Worm (Caenorhabditis elegans) whole organism, mixed stage, embryonic: ENCODE data around the gene pqn-2.

Experiments
- M03D4.4 ChIP-seq: sonication (generic microtip); optimal IDR thresholded peaks from 2 replicates; lab custom pipeline; 2017; ENCODE audit warnings: mild to moderate bottlenecking, missing genetic modification characterization, missing compliant biosample characterization
- bed-3 ChIP-seq: fragments of 200-800 bp; sonication (Bioruptor generic); optimal IDR thresholded peaks from 3 replicates; lab custom pipeline; 2018; ENCODE audit warnings: mild to moderate bottlenecking, missing genetic modification characterization, moderate library complexity, missing compliant biosample characterization
- blmp-1 ChIP-seq: fragments of 150-350 bp; optimal IDR thresholded peaks from 2 replicates; lab custom pipeline; 2014; ENCODE audit warnings: missing biosample characterization, missing genetic modification characterization
- ceh-39 ChIP-seq: fragments of 150-350 bp; optimal IDR thresholded peaks from 2 replicates; lab custom pipeline; 2014; ENCODE audit warnings: missing biosample characterization, missing genetic modification characterization
- ceh-43 ChIP-seq: fragments of 200-800 bp; sonication (Bioruptor generic); optimal IDR thresholded peaks from 2 replicates; lab custom pipeline; 2018; ENCODE audit warnings: mild to moderate bottlenecking, missing genetic modification characterization, moderate library complexity, missing compliant biosample characterization
- ceh-83 ChIP-seq: fragments of 200-800 bp; sonication (Bioruptor generic); optimal IDR thresholded peaks from 2 replicates; lab custom pipeline; 2018; ENCODE audit warnings: mild to moderate bottlenecking, missing genetic modification characterization, missing compliant biosample characterization
- ces-1 ChIP-seq: fragments of 150-350 bp; optimal IDR thresholded peaks from 2 replicates; lab custom pipeline; 2014; ENCODE audit warnings: missing biosample characterization, missing genetic modification reagents, missing genetic modification characterization
- cnd-1 ChIP-seq: fragments of 200-800 bp; sonication (Bioruptor generic); optimal IDR thresholded peaks from 2 replicates; lab custom pipeline; 2018; ENCODE audit warnings: mild to moderate bottlenecking, missing genetic modification characterization, missing compliant biosample characterization
- elt-1 ChIP-seq: sonication (generic microtip); optimal IDR thresholded peaks from 2 replicates; lab custom pipeline; 2017; ENCODE audit warnings: missing genetic modification characterization, mild to moderate bottlenecking, missing compliant biosample characterization, antibody characterized with exemption, moderate library complexity, borderline replicate concordance; ENCODE audit not compliant: insufficient read depth
- elt-3 ChIP-seq: fragments of 150-350 bp; optimal IDR thresholded peaks from 2 replicates; lab custom pipeline; 2014; ENCODE audit warnings: missing biosample characterization, missing genetic modification characterization
- flh-1 ChIP-seq: fragments of 200-800 bp; sonication (Bioruptor generic); optimal IDR thresholded peaks from 2 replicates; lab custom pipeline; 2018; ENCODE audit warnings: mild to moderate bottlenecking, missing genetic modification characterization, moderate library complexity, missing compliant biosample characterization
- ham-2 ChIP-seq: fragments of 200-800 bp; sonication (Bioruptor generic); optimal IDR thresholded peaks from 2 replicates; lab custom pipeline; 2018; ENCODE audit warnings: mild to moderate bottlenecking, missing genetic modification characterization, missing compliant biosample characterization
- hlh-1 ChIP-seq: fragments of 150-350 bp; optimal IDR thresholded peaks from 2 replicates; lab custom pipeline; 2014; ENCODE audit warnings: missing biosample characterization, missing genetic modification reagents, missing genetic modification characterization
- lin-13 ChIP-seq: fragments of 150-350 bp; optimal IDR thresholded peaks from 2 replicates; lab custom pipeline; 2014; ENCODE audit warnings: missing biosample characterization, missing genetic modification characterization
- lin-32 ChIP-seq: fragments of 200-800 bp; sonication (Bioruptor generic); optimal IDR thresholded peaks from 2 replicates; lab custom pipeline; 2018; ENCODE audit warnings: mild to moderate bottlenecking, missing genetic modification characterization, missing compliant biosample characterization
- lsy-2 ChIP-seq: fragments of 150-350 bp; optimal IDR thresholded peaks from 2 replicates; lab custom pipeline; 2014; ENCODE audit warnings: missing biosample characterization, missing genetic modification characterization
- mab-5 ChIP-seq: fragments of 150-350 bp; optimal IDR thresholded peaks from 2 replicates; lab custom pipeline; 2014; ENCODE audit warnings: missing biosample characterization, missing genetic modification characterization
- mep-1 ChIP-seq: fragments of 150-350 bp; optimal IDR thresholded peaks from 2 replicates; lab custom pipeline; 2017; ENCODE audit warnings: missing biosample characterization, missing genetic modification reagents, missing genetic modification characterization, inconsistent platforms
- mls-2 ChIP-seq: sonication (generic microtip); optimal IDR thresholded peaks from 2 replicates; lab custom pipeline; 2016; ENCODE audit warnings: mild to moderate bottlenecking, missing genetic modification characterization, moderate library complexity, missing compliant biosample characterization
- nhr-12 ChIP-seq: fragments of 150-350 bp; optimal IDR thresholded peaks from 2 replicates; lab custom pipeline; 2014; ENCODE audit warnings: missing biosample characterization, missing genetic modification characterization
- nhr-237 ChIP-seq: fragments of 150-350 bp; optimal IDR thresholded peaks from 2 replicates; lab custom pipeline; 2014; ENCODE audit warnings: missing biosample characterization, missing genetic modification characterization
- nhr-76 ChIP-seq: sonication (generic microtip); optimal IDR thresholded peaks from 2 replicates; lab custom pipeline; 2017; ENCODE audit warnings: missing biosample characterization, missing genetic modification characterization
- pha-4 ChIP-seq: fragments of 150-350 bp; optimal IDR thresholded peaks from 2 replicates; lab custom pipeline; 2018; ENCODE audit warnings: missing biosample characterization, missing genetic modification reagents, missing genetic modification characterization
- sem-2 ChIP-seq: fragments of 200-800 bp; sonication (Bioruptor generic); optimal IDR thresholded peaks from 2 replicates; lab custom pipeline; 2018; ENCODE audit warnings: mild to moderate bottlenecking, missing genetic modification characterization, missing compliant biosample characterization
- snpc-4 ChIP-seq: fragments of 150-350 bp; optimal IDR thresholded peaks from 2 replicates; lab custom pipeline; 2014; ENCODE audit warnings: missing biosample characterization, missing genetic modification characterization
- sptf-1 ChIP-seq: sonication (generic microtip); optimal IDR thresholded peaks from 2 replicates; lab custom pipeline; 2017; ENCODE audit warnings: mild to moderate bottlenecking, missing genetic modification characterization, moderate library complexity, missing compliant biosample characterization
- tbx-8 ChIP-seq: fragments of 200-800 bp; sonication (Bioruptor generic); optimal IDR thresholded peaks from 2 replicates; lab custom pipeline; 2018; ENCODE audit warnings: mild to moderate bottlenecking, missing genetic modification characterization, moderate library complexity, missing compliant biosample characterization
- unc-120 ChIP-seq: sonication (generic microtip); optimal IDR thresholded peaks from 2 replicates; lab custom pipeline; 2017; ENCODE audit warnings: missing genetic modification characterization, missing compliant biosample characterization; ENCODE audit not compliant: poor library complexity, severe bottlenecking
- unc-39 ChIP-seq: fragments of 150-350 bp; optimal IDR thresholded peaks from 2 replicates; lab custom pipeline; 2014; ENCODE audit warnings: missing biosample characterization, missing genetic modification characterization
- unc-62 ChIP-seq: fragments of 150-350 bp; optimal IDR thresholded peaks from 2 replicates; lab custom pipeline; 2014; ENCODE audit warnings: missing biosample characterization, missing genetic modification reagents, missing genetic modification characterization
- zip-8 ChIP-seq: fragments of 150-350 bp; optimal IDR thresholded peaks from 2 replicates; lab custom pipeline; 2014; ENCODE audit warnings: missing biosample characterization, missing genetic modification characterization
- ztf-11 ChIP-seq: fragments of 150-350 bp; optimal IDR thresholded peaks from 2 replicates; lab custom pipeline; 2014; ENCODE audit warnings: missing biosample characterization, missing genetic modification characterization

Gene pqn-2

ce11 chrV:10371177-10371576 lies 11.1 kb upstream of the pqn-2 start:
- TF ChIP-seq lin-32 (GFP tag; lab: Kevin White, UChicago) (no peak), ceh-39 (tag; lab: Kevin White, UChicago) (no peak), blmp-1 (no peak), M03D4.4 (tag; lab: Kevin White, UChicago) (no peak), sptf-1 (no peak), nhr-237 (tag; lab: Kevin White, UChicago) (no peak), ces-1 (GFP tag; lab: Kevin White, UChicago) (no peak), nhr-12 (tag; lab: Kevin White, UChicago) (no peak), tbx-8 (GFP tag; lab: Kevin White, UChicago) (no peak), mab-5 (tag; lab: Kevin White, UChicago) (no peak), unc-39 (tag; lab: Kevin White, UChicago) (no peak), bed-3 (GFP tag; lab: Kevin White, UChicago) (no peak), elt-3 (tag; lab: Kevin White, UChicago) (no peak), hlh-1 (tag; lab: Kevin White, UChicago) (no peak), nhr-76 (tag; lab: Kevin White, UChicago) (no peak), flh-1 (GFP tag; lab: Kevin White, UChicago) (no peak), cnd-1 (tag; lab: Kevin White, UChicago) (no peak), snpc-4 (tag; lab: Kevin White, UChicago) (no peak)

- TF ChIP-seq ham-2 (no peak), zip-8 (tag; lab: Kevin White, UChicago) (no peak), lsy-2 (tag; lab: Kevin White, UChicago) (no peak), cnd-1 (tag; lab: Kevin White, UChicago) (no peak), lin-13 (tag; lab: Kevin White, UChicago) (no peak)
Measured at ce11 chrV:10371951-10372350, 10.3 kb upstream of the pqn-2 start, which contains the start of gene ugt-49. TSS of gene ugt-49 (plus strand) at chrV:10372321.

DNA sequence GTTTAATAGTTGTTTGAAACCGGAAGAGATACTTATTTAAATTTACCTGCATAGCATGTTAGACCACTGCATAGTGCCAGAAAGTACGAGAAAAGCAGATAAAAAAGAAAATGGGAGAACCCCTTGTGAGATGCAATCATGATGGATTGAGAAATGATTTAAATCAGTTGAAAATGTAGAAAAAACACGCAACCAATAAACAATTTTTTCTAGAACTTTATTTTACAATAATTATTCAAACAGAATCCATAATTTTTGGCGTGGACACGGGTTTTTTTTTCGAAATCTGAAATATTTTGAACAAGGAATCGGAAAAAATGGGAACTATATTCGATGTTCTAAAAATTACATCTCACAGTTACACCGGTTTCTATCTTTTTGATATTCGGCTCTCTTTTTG lies 2.9 kb upstream of the pqn-2 start, which contains the start of gene AC3.12:
TSS of gene AC3.12 (minus strand) at position 101 of the 400 bp plus-strand sequence.
- TF ChIP-seq mep-1 (tag; lab: Kevin White, UChicago): no peak
- no peak for TF ChIP-seq pha-4
- TF ChIP-seq mab-5 (tag; lab: Kevin White, UChicago): no peak
- no peak for TF ChIP-seq M03D4.4 (tag; lab: Kevin White, UChicago)
- no peak for TF ChIP-seq ztf-11 (tag; lab: Kevin White, UChicago)
- no peak for TF ChIP-seq ceh-83 (GFP tag; lab: Kevin White, UChicago)
- TF ChIP-seq elt-3 (tag; lab: Kevin White, UChicago): no peak
- TF ChIP-seq unc-120 (tag; lab: Kevin White, UChicago): no peak
- TF ChIP-seq ceh-43 (GFP tag; lab: Kevin White, UChicago): no peak
- TF ChIP-seq sem-2 (GFP tag; lab: Kevin White, UChicago): no peak
- no peak for TF ChIP-seq nhr-12 (tag; lab: Kevin White, UChicago)
- TF ChIP-seq sptf-1: no peak
- no peak for TF ChIP-seq unc-62
- TF ChIP-seq bed-3 (GFP tag; lab: Kevin White, UChicago): no peak
- TF ChIP-seq nhr-237 (tag; lab: Kevin White, UChicago): no peak
- no peak for TF ChIP-seq mls-2 (tag; lab: Kevin White, UChicago)
- TF ChIP-seq unc-39 (tag; lab: Kevin White, UChicago): no peak
- TF ChIP-seq snpc-4 (tag; lab: Kevin White, UChicago): no peak
- no peak for TF ChIP-seq ham-2

DNA sequence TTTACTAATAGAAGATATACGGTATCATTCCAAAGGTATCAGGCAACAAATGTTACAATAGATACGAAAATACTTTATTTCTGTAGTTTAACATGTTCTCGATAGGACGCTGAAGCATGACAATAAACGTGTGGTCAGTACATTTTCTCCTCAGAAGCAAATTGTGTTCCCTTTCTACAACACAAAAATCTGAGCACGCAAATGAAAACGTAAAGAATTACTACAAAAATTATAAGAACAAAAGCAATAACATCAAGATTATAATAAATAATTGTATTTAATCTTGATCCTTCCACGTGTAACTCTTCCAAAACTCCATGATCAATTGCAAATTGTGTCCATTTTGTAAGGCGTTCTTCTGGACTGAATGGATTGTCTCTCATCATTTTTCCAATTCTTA lies 2.5 kb upstream of the pqn-2 start:
- no peak for TF ChIP-seq unc-39 (tag; lab: Kevin White, UChicago)
- TF ChIP-seq M03D4.4 (tag; lab: Kevin White, UChicago): no peak
- TF ChIP-seq unc-62: no peak
- no peak for TF ChIP-seq lsy-2 (tag; lab: Kevin White, UChicago)

DNA sequence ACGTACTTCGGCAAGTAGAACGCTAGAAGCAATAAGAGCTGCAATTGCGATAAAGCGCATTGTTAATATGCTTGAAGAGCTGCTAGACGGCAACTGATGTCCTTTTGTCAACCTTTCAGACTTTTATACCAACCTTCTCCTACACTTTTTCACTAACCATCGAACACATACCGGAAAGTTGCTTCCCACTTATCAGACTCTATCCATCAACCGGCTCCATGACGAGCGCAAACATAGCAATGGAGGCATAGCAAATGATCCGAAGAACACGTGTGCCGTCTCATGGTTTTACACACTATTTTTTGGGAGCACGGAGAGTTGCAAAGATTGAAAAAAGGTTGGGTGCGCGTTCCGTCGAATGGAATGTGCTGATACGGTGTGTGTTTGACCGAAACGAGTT lies 516 bp upstream of the pqn-2 start, which contains the start of gene abu-1:
TSS of gene abu-1 (minus strand) at position 101 of the 400 bp plus-strand sequence.
- TF ChIP-seq elt-1 (tag; lab: Kevin White, UChicago) (no peak), pha-4 (no peak), cnd-1 (tag; lab: Kevin White, UChicago) (no peak), lsy-2 (tag; lab: Kevin White, UChicago) (no peak), hlh-1 (tag; lab: Kevin White, UChicago) (no peak), flh-1 (GFP tag; lab: Kevin White, UChicago) (no peak), tbx-8 (GFP tag; lab: Kevin White, UChicago) (no peak), ztf-11 (tag; lab: Kevin White, UChicago) (no peak), mls-2 (tag; lab: Kevin White, UChicago) (no peak), elt-3 (tag; lab: Kevin White, UChicago) (no peak)
- TF ChIP-seq, all 35 proteins: peak for 0
